Fruit fly (Drosophila melanogaster) Kc167 (cell line): ENCODE results near the gene Obp22a.

ENCODE experiments used
- Myc ChIP-seq: fragments of >200 bp; optimal IDR thresholded peaks from 2 replicates; lab custom pipeline; 2017; ENCODE audit warnings: missing external identifiers
- Sin3A ChIP-seq: fragments of >200 bp; optimal IDR thresholded peaks from 2 replicates; lab custom pipeline; 2018; ENCODE audit warnings: missing external identifiers
- h ChIP-seq: fragments of >200 bp; optimal IDR thresholded peaks from 3 replicates; lab custom pipeline; 2018; ENCODE audit warnings: missing external identifiers
- insv ChIP-seq: fragments of >200 bp; optimal IDR thresholded peaks from 3 replicates; lab custom pipeline; 2018; ENCODE audit warnings: missing external identifiers
- psq ChIP-seq: fragments of >200 bp; optimal IDR thresholded peaks from 2 replicates; lab custom pipeline; 2017; ENCODE audit warnings: missing external identifiers
- ttk ChIP-seq: sonication (Bioruptor generic); optimal IDR thresholded peaks from 2 replicates; lab custom pipeline; 2017; ENCODE audit warnings: missing external identifiers

dm6 chr2L:1947959-1948358 lies 44.0 kb downstream of the Obp22a start:
- TF ChIP-seq Myc (lab: Kevin White, UChicago) (no peak), Sin3A (lab: Kevin White, UChicago) (no peak), psq (lab: Kevin White, UChicago) (no peak), insv (no peak), ttk (lab: Kevin White, UChicago) (no peak), h (lab: Kevin White, UChicago) (no peak)
